Worm (Caenorhabditis elegans) whole organism, midembryonic: Measurements from ENCODE around the gene idpb-1.

ENCODE experiments used
- cog-1 ChIP-seq: sonication (generic microtip); optimal IDR thresholded peaks from 2 replicates; lab custom pipeline; 2016; ENCODE audit warnings: missing genetic modification characterization, missing compliant biosample characterization
- flt-1 ChIP-seq: fragments of 200-800 bp; sonication (Bioruptor generic); IDR thresholded peaks from 2 replicates; pipeline ENCODE4 v1.3.6; 2022; ENCODE audit warnings: missing genetic modification characterization, missing compliant biosample characterization
- ref-1 ChIP-seq: fragments of 200-800 bp; sonication (Bioruptor generic); conservative IDR thresholded peaks from 2 replicates; pipeline ENCODE4 v1.3.6; 2022; ENCODE audit warnings: missing genetic modification reagents, missing genetic modification characterization, missing compliant biosample characterization
- tab-1 ChIP-seq: fragments of 200-800 bp; sonication (Bioruptor generic); IDR thresholded peaks from 2 replicates; pipeline ENCODE4 v1.3.6; 2022; ENCODE audit warnings: missing genetic modification characterization, missing compliant biosample characterization
- ztf-23 ChIP-seq: fragments of 200-800 bp; sonication (Bioruptor generic); IDR thresholded peaks from 2 replicates; pipeline ENCODE4 v1.3.6; 2022; ENCODE audit warnings: missing genetic modification reagents, missing genetic modification characterization, missing compliant biosample characterization
- ztf-29 ChIP-seq: fragments of 200-800 bp; sonication (Bioruptor generic); IDR thresholded peaks from 2 replicates; pipeline ENCODE4 v1.3.6; 2022; ENCODE audit warnings: missing genetic modification reagents, missing genetic modification characterization, missing compliant biosample characterization

ce11 chrII:5112082-5112481 lies 10.3 kb downstream of the idpb-1 start, which contains the start of gene F09C12.8:
- TF ChIP-seq flt-1 (GFP tag; lab: Robert Waterston, UW) (no peak), ref-1 (GFP tag; lab: Robert Waterston, UW) (no peak), ztf-29 (no peak), tab-1 (GFP tag; lab: Robert Waterston, UW) (no peak), cog-1 (no peak), ztf-23 (GFP tag; lab: Robert Waterston, UW) (no peak)
